Fruit fly (Drosophila melanogaster): ENCODE measurements around the gene sgg.

dm6 chrX:2638646-2639045, 4.9 kb downstream of the sgg start:
- TF ChIP-seq psq (optimal IDR thresholded peaks at IDR 0.05): no peak
- no peak for TF ChIP-seq Dll (optimal IDR thresholded peaks at IDR 0.05)

Data from whole organism.